Fruit fly (Drosophila melanogaster): Measurements from ENCODE around the gene viaf.

dm6 chr3L:12007945-12008344 lies 15.0 kb upstream of the viaf start:
- TF ChIP-seq CG8478 (optimal IDR thresholded peaks at IDR 0.05) (no peak), CTCF (optimal IDR thresholded peaks at IDR 0.05) (no peak)
